Fruit fly (Drosophila melanogaster) whole organism, wandering third instar larva: ENCODE results near the gene CG42820.

Source experiments
- CG32264 ChIP-seq: fragments of 200-800 bp; sonication (Bioruptor generic); optimal IDR thresholded peaks from 2 replicates; lab custom pipeline; 2016; ENCODE audit warnings: missing biosample characterization, missing genetic modification characterization
- psq ChIP-seq: fragments of 200-800 bp; sonication (Bioruptor generic); optimal IDR thresholded peaks from 3 replicates; lab custom pipeline; 2017; ENCODE audit warnings: missing biosample characterization, mild to moderate bottlenecking, missing genetic modification characterization, moderate library complexity
- usp ChIP-seq: fragments of >200 bp; optimal IDR thresholded peaks from 2 replicates; lab custom pipeline; 2017; ENCODE audit warnings: missing biosample characterization, missing genetic modification characterization
- woc ChIP-seq: sonication (Bioruptor generic); optimal IDR thresholded peaks from 2 replicates; lab custom pipeline; 2016; ENCODE audit warnings: missing biosample characterization, mild to moderate bottlenecking, missing genetic modification characterization

DNA sequence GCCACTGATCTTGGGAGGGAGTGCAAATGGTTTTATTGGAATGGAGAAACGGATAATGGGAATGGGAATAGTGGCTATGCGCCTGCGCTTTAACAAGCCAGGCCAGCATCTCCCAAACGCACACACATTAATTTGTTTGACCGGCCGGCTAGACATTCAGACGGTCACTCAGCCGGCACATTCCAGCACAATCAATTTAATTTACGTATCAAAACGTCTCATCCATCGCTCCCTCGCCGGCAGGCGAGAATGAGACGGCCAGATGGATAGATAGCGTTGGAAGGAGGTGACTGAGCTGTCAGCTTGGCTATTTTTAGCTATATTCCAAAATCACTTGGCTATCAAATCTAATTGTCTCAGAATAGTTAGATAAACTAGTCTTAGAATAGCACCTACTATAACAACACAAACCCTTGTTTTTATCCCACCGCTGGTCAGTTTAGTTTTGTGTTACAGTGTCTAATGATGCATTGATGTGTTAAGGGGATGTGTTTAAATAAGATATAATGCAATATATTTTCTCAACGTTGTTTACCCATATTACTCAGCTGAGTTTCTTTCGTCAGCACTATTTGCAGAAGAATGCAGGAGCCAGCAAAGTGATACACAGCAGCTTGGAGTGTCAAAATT, 31.4 kb upstream of the CG42820 start:
- TF ChIP-seq psq (GFP tag; lab: Kevin White, UChicago) (peak; percentile 32), usp (GFP tag; lab: Kevin White, UChicago) (no peak), CG32264 (no peak), woc (GFP tag; lab: Kevin White, UChicago) (no peak)
